Worm (Caenorhabditis elegans): ENCODE measurements around the gene Y26G10.6.

DNA sequence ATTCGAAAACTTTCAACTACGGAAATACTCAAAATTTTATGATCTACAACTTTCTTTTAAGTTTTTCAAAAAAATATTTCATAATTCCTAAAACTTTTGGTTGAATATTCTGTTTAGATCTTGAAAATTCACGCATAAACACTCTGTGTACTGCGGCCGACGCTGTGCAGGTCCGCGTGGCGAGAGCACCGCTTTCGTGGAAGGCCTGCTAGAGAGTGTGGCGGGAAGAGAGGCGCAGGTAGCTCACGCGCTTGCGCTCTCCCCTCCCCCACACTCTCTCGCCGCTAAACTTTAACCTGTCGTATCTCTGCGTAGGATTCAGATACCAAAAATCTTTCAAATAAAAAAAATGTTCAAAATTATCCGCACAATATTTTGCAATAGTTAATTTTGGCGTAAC, 16.5 kb upstream of the Y26G10.6 start:
- TF ChIP-seq ama-1 (optimal IDR thresholded peaks at IDR 0.05) (no peak), ama-1 (GFP tag; optimal IDR thresholded peaks at IDR 0.05) (no peak), lin-26 (GFP tag; IDR thresholded peaks at IDR 0.05) (no peak), snpc-4 (GFP tag; optimal IDR thresholded peaks at IDR 0.05) (no peak), snpc-4 (tag; optimal IDR thresholded peaks at IDR 0.05) (no peak), ets-4 (GFP tag; optimal IDR thresholded peaks at IDR 0.05) (no peak), snpc-1.3 (tag; optimal IDR thresholded peaks at IDR 0.05; ENCODE audit: insufficient read depth) (no peak), B0261.1 (tag; optimal IDR thresholded peaks at IDR 0.05) (no peak), F39B2.1 (GFP tag; IDR thresholded peaks at IDR 0.05) (no peak), ZK185.1 (tag; optimal IDR thresholded peaks at IDR 0.05; ENCODE audit: poor library complexity, severe bottlenecking) (no peak)
